Fruit fly (Drosophila melanogaster) whole organism, embryonic: ENCODE data around the gene CG9107.

Source experiments
- Atf6 ChIP-seq: fragments of 200-800 bp; sonication (Bioruptor generic); IDR thresholded peaks from 2 replicates; pipeline ENCODE4 v1.3.6; 2022; ENCODE audit warnings: missing biosample characterization, missing genetic modification characterization
- B-H1 ChIP-seq: fragments of 200-800 bp; sonication (Bioruptor generic); IDR thresholded peaks from 3 replicates; pipeline ENCODE4 v1.3.6; 2022; ENCODE audit warnings: missing biosample characterization, missing genetic modification characterization
- Bdp1 ChIP-seq: fragments of 200-800 bp; sonication (Bioruptor generic); optimal IDR thresholded peaks from 3 replicates; lab custom pipeline; 2016; ENCODE audit warnings: missing biosample characterization, missing genetic modification characterization
- Bteb2 ChIP-seq: fragments of 200-800 bp; sonication (Bioruptor generic); optimal IDR thresholded peaks from 2 replicates; lab custom pipeline; 2016; ENCODE audit warnings: missing biosample characterization, missing genetic modification characterization
- CG1024 ChIP-seq: fragments of 200-800 bp; sonication (Bioruptor generic); IDR thresholded peaks from 2 replicates; pipeline ENCODE4 v1.3.6; 2022; ENCODE audit warnings: missing biosample characterization, missing genetic modification characterization
- CG10267 ChIP-seq: fragments of 200-800 bp; sonication (Bioruptor generic); optimal IDR thresholded peaks from 2 replicates; lab custom pipeline; 2018; ENCODE audit warnings: missing biosample characterization, mild to moderate bottlenecking, missing genetic modification characterization, moderate library complexity
- CG12071 ChIP-seq: fragments of 200-800 bp; sonication (Bioruptor generic); optimal IDR thresholded peaks from 3 replicates; lab custom pipeline; 2018; ENCODE audit warnings: missing biosample characterization, mild to moderate bottlenecking, missing genetic modification characterization
- CG12155 ChIP-seq: fragments of 200-800 bp; sonication (Bioruptor generic); optimal IDR thresholded peaks from 3 replicates; lab custom pipeline; 2016; ENCODE audit warnings: missing biosample characterization, missing genetic modification characterization
- CG14050 ChIP-seq: fragments of 200-800 bp; sonication (Bioruptor generic); IDR thresholded peaks from 3 replicates; pipeline ENCODE4 v1.3.6; 2022; ENCODE audit warnings: missing biosample characterization, missing genetic modification characterization
- CG17359 ChIP-seq: fragments of 200-800 bp; sonication (Bioruptor generic); optimal IDR thresholded peaks from 3 replicates; lab custom pipeline; 2018; ENCODE audit warnings: missing biosample characterization, mild to moderate bottlenecking, missing genetic modification characterization, moderate library complexity
- CG18262 ChIP-seq: fragments of 200-800 bp; optimal IDR thresholded peaks from 3 replicates; lab custom pipeline; 2019; ENCODE audit warnings: missing biosample characterization, mild to moderate bottlenecking, missing genetic modification characterization, moderate library complexity
- CG2120 ChIP-seq: fragments of 200-800 bp; sonication (Bioruptor generic); optimal IDR thresholded peaks from 3 replicates; lab custom pipeline; 2016; ENCODE audit warnings: missing biosample characterization, missing genetic modification characterization
- CG2202 ChIP-seq: fragments of 200-800 bp; sonication (Bioruptor generic); optimal IDR thresholded peaks from 2 replicates; lab custom pipeline; 2018; ENCODE audit warnings: missing biosample characterization, mild to moderate bottlenecking, missing genetic modification characterization
- CG2678 ChIP-seq: fragments of 200-800 bp; sonication (Bioruptor generic); optimal IDR thresholded peaks from 3 replicates; lab custom pipeline; 2019; ENCODE audit warnings: missing biosample characterization, mild to moderate bottlenecking, missing genetic modification characterization, moderate library complexity
- CG3065 ChIP-seq: fragments of 200-800 bp; sonication (Bioruptor generic); optimal IDR thresholded peaks from 2 replicates; lab custom pipeline; 2016; ENCODE audit warnings: missing biosample characterization, missing genetic modification characterization
- CG31365 ChIP-seq: fragments of 200-800 bp; sonication (Bioruptor generic); optimal IDR thresholded peaks from 2 replicates; lab custom pipeline; 2018; ENCODE audit warnings: missing biosample characterization, mild to moderate bottlenecking, missing genetic modification characterization
- CG3163 ChIP-seq: fragments of 200-800 bp; sonication (Bioruptor generic); optimal IDR thresholded peaks from 3 replicates; lab custom pipeline; 2016; ENCODE audit warnings: missing biosample characterization, missing genetic modification characterization
- CG3281 ChIP-seq: fragments of 200-800 bp; sonication (Bioruptor generic); optimal IDR thresholded peaks from 3 replicates; lab custom pipeline; 2017; ENCODE audit warnings: missing biosample characterization, mild to moderate bottlenecking, missing genetic modification characterization
- CG3995 ChIP-seq: fragments of 200-800 bp; sonication (Bioruptor generic); optimal IDR thresholded peaks from 3 replicates; lab custom pipeline; 2016; ENCODE audit warnings: missing biosample characterization, missing genetic modification characterization
- CG4282 ChIP-seq: fragments of 200-800 bp; sonication (Bioruptor generic); optimal IDR thresholded peaks from 2 replicates; lab custom pipeline; 2016; ENCODE audit warnings: missing biosample characterization, missing genetic modification characterization
- CG4617 ChIP-seq: fragments of 200-800 bp; sonication (Bioruptor generic); optimal IDR thresholded peaks from 3 replicates; lab custom pipeline; 2016; ENCODE audit warnings: missing biosample characterization, missing genetic modification characterization, borderline replicate concordance
- CG4820 ChIP-seq: fragments of 200-800 bp; sonication (Bioruptor generic); optimal IDR thresholded peaks from 3 replicates; lab custom pipeline; 2016; ENCODE audit warnings: missing biosample characterization, missing genetic modification characterization
- CG5953 ChIP-seq: fragments of 200-800 bp; sonication (Bioruptor generic); IDR thresholded peaks from 2 replicates; pipeline ENCODE4 v1.3.6; 2022; ENCODE audit warnings: missing biosample characterization, missing genetic modification characterization
- CG6654 ChIP-seq: fragments of 200-800 bp; sonication (Bioruptor generic); optimal IDR thresholded peaks from 2 replicates; lab custom pipeline; 2017; ENCODE audit warnings: missing biosample characterization, mild to moderate bottlenecking, missing genetic modification characterization
- CG7556 ChIP-seq: fragments of 200-800 bp; sonication (Bioruptor generic); optimal IDR thresholded peaks from 2 replicates; lab custom pipeline; 2017; ENCODE audit warnings: missing biosample characterization, mild to moderate bottlenecking, missing genetic modification characterization
- CG8924 ChIP-seq: fragments of 200-800 bp; optimal IDR thresholded peaks from 3 replicates; lab custom pipeline; 2019; ENCODE audit warnings: missing biosample characterization, mild to moderate bottlenecking, missing genetic modification characterization, moderate library complexity
- CG9215 ChIP-seq: fragments of 200-800 bp; sonication (Bioruptor generic); IDR thresholded peaks from 2 replicates; pipeline ENCODE4 v1.3.6; 2022; ENCODE audit warnings: missing biosample characterization, missing genetic modification characterization
- Dek ChIP-seq: fragments of 200-800 bp; sonication (Bioruptor generic); optimal IDR thresholded peaks from 3 replicates; lab custom pipeline; 2019; ENCODE audit warnings: missing biosample characterization, mild to moderate bottlenecking, missing genetic modification characterization, moderate library complexity
- Dip3 ChIP-seq: fragments of 200-800 bp; sonication (Bioruptor generic); optimal IDR thresholded peaks from 3 replicates; lab custom pipeline; 2016; ENCODE audit warnings: missing biosample characterization, missing genetic modification characterization
- Eip74EF ChIP-seq, 2 experiments: fragments of 200-800 bp in 1 of 2; fragments of >200 bp in 1 of 2; sonication (Bioruptor generic) in 1 of 2; optimal IDR thresholded peaks; 2 replicates each; lab custom pipeline; 2017 to 2019; ENCODE audit warnings: missing biosample characterization in 2 of 2, missing genetic modification characterization in 2 of 2, mild to moderate bottlenecking in 1 of 2, moderate library complexity in 1 of 2
- Ets97D ChIP-seq: fragments of 200-800 bp; sonication (Bioruptor generic); optimal IDR thresholded peaks from 3 replicates; lab custom pipeline; 2016; ENCODE audit warnings: missing biosample characterization, missing genetic modification characterization
- Mad ChIP-seq: fragments of 200-800 bp; sonication (Bioruptor generic); optimal IDR thresholded peaks from 2 replicates; lab custom pipeline; 2016; ENCODE audit warnings: missing biosample characterization, missing genetic modification characterization
- Nf-YB ChIP-seq: fragments of 200-800 bp; sonication (Bioruptor generic); optimal IDR thresholded peaks from 3 replicates; lab custom pipeline; 2019; ENCODE audit warnings: missing biosample characterization, mild to moderate bottlenecking, missing genetic modification characterization, moderate library complexity
- Oli ChIP-seq: fragments of 200-800 bp; sonication (Bioruptor generic); optimal IDR thresholded peaks from 2 replicates; lab custom pipeline; 2018; ENCODE audit warnings: missing biosample characterization, mild to moderate bottlenecking, missing genetic modification characterization, moderate library complexity
- Pdp1 ChIP-seq, 2 experiments: fragments of 200-800 bp; sonication (Bioruptor generic); optimal IDR thresholded peaks; 3 replicates each; lab custom pipeline; 2016; ENCODE audit warnings: missing biosample characterization in 2 of 2, missing genetic modification characterization in 2 of 2, mild to moderate bottlenecking in 1 of 2, moderate library complexity in 1 of 2
- crc ChIP-seq: fragments of 200-800 bp; sonication (Bioruptor generic); optimal IDR thresholded peaks from 2 replicates; lab custom pipeline; 2016; ENCODE audit warnings: missing biosample characterization, missing genetic modification characterization
- crp ChIP-seq, 2 experiments: fragments of 200-800 bp; sonication (Bioruptor generic); optimal IDR thresholded peaks; 2 replicates in 1 of 2; 3 replicates in 1 of 2; lab custom pipeline; 2017; ENCODE audit warnings: missing biosample characterization in 2 of 2, missing genetic modification characterization in 2 of 2, mild to moderate bottlenecking in 1 of 2, moderate library complexity in 1 of 2
- dm ChIP-seq: fragments of 200-800 bp; sonication (Bioruptor generic); optimal IDR thresholded peaks from 3 replicates; lab custom pipeline; 2016; ENCODE audit warnings: missing biosample characterization, missing genetic modification characterization
- dpn ChIP-seq, 2 experiments: fragments of 200-800 bp; sonication (Bioruptor generic); optimal IDR thresholded peaks; 3 replicates each; lab custom pipeline; 2016; ENCODE audit warnings: missing biosample characterization in 2 of 2, missing genetic modification characterization in 2 of 2
- emc ChIP-seq: fragments of 200-800 bp; sonication (Bioruptor generic); optimal IDR thresholded peaks from 2 replicates; lab custom pipeline; 2016; ENCODE audit warnings: missing biosample characterization, missing genetic modification characterization
- eve ChIP-seq, 2 experiments: fragments of >200 bp; optimal IDR thresholded peaks; 2 replicates each; lab custom pipeline; 2017; ENCODE audit warnings: missing biosample characterization in 2 of 2, missing genetic modification characterization in 2 of 2
- gsb-n ChIP-seq: fragments of 200-800 bp; sonication (Bioruptor generic); optimal IDR thresholded peaks from 3 replicates; lab custom pipeline; 2018; ENCODE audit warnings: missing biosample characterization, mild to moderate bottlenecking, missing genetic modification characterization
- her ChIP-seq: fragments of 200-800 bp; sonication (Bioruptor generic); optimal IDR thresholded peaks from 2 replicates; lab custom pipeline; 2016; ENCODE audit warnings: missing biosample characterization, missing genetic modification characterization
- insv ChIP-seq, 2 experiments: fragments of 200-800 bp; sonication (Bioruptor generic); optimal IDR thresholded peaks; 3 replicates each; lab custom pipeline; 2016 to 2018; ENCODE audit warnings: missing biosample characterization in 2 of 2, missing genetic modification characterization in 2 of 2
- pb ChIP-seq: fragments of 200-800 bp; sonication (Bioruptor generic); optimal IDR thresholded peaks from 3 replicates; lab custom pipeline; 2016; ENCODE audit warnings: missing biosample characterization, missing genetic modification characterization
- shn ChIP-seq: fragments of 200-800 bp; sonication (Bioruptor generic); optimal IDR thresholded peaks from 3 replicates; lab custom pipeline; 2016; ENCODE audit warnings: missing biosample characterization, missing genetic modification characterization
- sima ChIP-seq: fragments of 200-800 bp; sonication (Bioruptor generic); optimal IDR thresholded peaks from 2 replicates; lab custom pipeline; 2016; ENCODE audit warnings: missing biosample characterization, missing genetic modification characterization
- slbo ChIP-seq: fragments of 200-800 bp; sonication (Bioruptor generic); IDR thresholded peaks from 2 replicates; pipeline ENCODE4 v1.3.6; 2022; ENCODE audit warnings: missing biosample characterization, missing genetic modification characterization
- toy ChIP-seq: fragments of 200-800 bp; sonication (Bioruptor generic); IDR thresholded peaks from 2 replicates; pipeline ENCODE4 v1.3.6; 2022; ENCODE audit warnings: missing biosample characterization, missing genetic modification characterization
- zen ChIP-seq: fragments of 200-800 bp; sonication (Bioruptor generic); optimal IDR thresholded peaks from 3 replicates; lab custom pipeline; 2018; ENCODE audit warnings: missing biosample characterization, mild to moderate bottlenecking, missing genetic modification characterization, moderate library complexity
- zen2 ChIP-seq: fragments of 200-800 bp; sonication (Bioruptor generic); IDR thresholded peaks from 3 replicates; pipeline ENCODE4 v1.3.6; 2022; ENCODE audit warnings: missing biosample characterization, missing genetic modification characterization; ENCODE audit not compliant: partially characterized antibody

The CG9107 gene

dm6 chr2L:5986094-5986493 lies 38.2 kb downstream of the CG9107 start, which contains the start of gene ifc (continued):
- TF ChIP-seq toy (GFP tag; lab: Robert Waterston, UW) (no peak), Bteb2 (GFP tag; lab: Kevin White, UChicago) (peak; percentile 47), CG10267 (tag; lab: Kevin White, UChicago) (peak; percentile 77), eve (GFP tag; optimal IDR thresholded peaks at IDR 0.05; lab: Kevin White, UChicago) (no peak), CG17359 (peak; percentile 41), emc (GFP tag; lab: Kevin White, UChicago) (no peak), CG2120 (peak; percentile 80), Oli (tag; lab: Kevin White, UChicago) (peak; percentile 23), CG14050 (no peak), CG18262 (tag; lab: Kevin White, UChicago) (peak; percentile 50), crp (GFP tag; optimal IDR thresholded peaks at IDR 0.05; lab: Kevin White, UChicago) (peak in 1 of 2 experiments; percentile 55), CG4820 (peak; percentile 33), CG9215 (GFP tag; lab: Robert Waterston, UW) (no peak), CG31365 (tag; lab: Kevin White, UChicago) (peak; percentile 13), CG2678 (peak; percentile 64), Dek (peak; percentile 63), slbo (GFP tag; lab: Robert Waterston, UW) (no peak), dm (GFP tag; lab: Kevin White, UChicago) (peak; percentile 70), gsb-n (tag; lab: Kevin White, UChicago) (peak; percentile 15), CG5953 (GFP tag; lab: Robert Waterston, UW) (no peak), CG8924 (peak; percentile 61), CG12071 (GFP tag; lab: Kevin White, UChicago) (no peak), Mad (GFP tag; lab: Kevin White, UChicago) (peak; percentile 51), insv (GFP tag; optimal IDR thresholded peaks at IDR 0.05; lab: Kevin White, UChicago) (peak in 1 of 2 experiments; percentile 44), CG2202 (tag; lab: Kevin White, UChicago) (no peak), CG6654 (no peak), pb (GFP tag; lab: Kevin White, UChicago) (peak; percentile 9), her (peak; percentile 71), Atf6 (no peak), CG3995 (GFP tag; lab: Kevin White, UChicago) (peak; percentile 17), CG3065 (GFP tag; lab: Kevin White, UChicago) (no peak), CG4617 (GFP tag; lab: Kevin White, UChicago) (peak; percentile 61), sima (no peak), Pdp1 (GFP tag; optimal IDR thresholded peaks at IDR 0.05; lab: Kevin White, UChicago) (peak; percentile 68 to 72), Nf-YB (peak; percentile 19), dpn (GFP tag; optimal IDR thresholded peaks at IDR 0.05; lab: Kevin White, UChicago) (peak; percentile 67 to 75), Eip74EF (GFP tag; optimal IDR thresholded peaks at IDR 0.05; lab: Kevin White, UChicago) (peak in 1 of 2 experiments; percentile 53), zen2 (GFP tag; lab: Robert Waterston, UW) (no peak), CG3163 (GFP tag; lab: Kevin White, UChicago) (peak; percentile 51), zen (tag; lab: Kevin White, UChicago) (peak; percentile 22), CG1024 (GFP tag; lab: Robert Waterston, UW) (no peak), crc (peak; percentile 1), Dip3 (GFP tag; lab: Kevin White, UChicago) (peak; percentile 51), CG4282 (GFP tag; lab: Kevin White, UChicago) (peak; percentile 36), CG7556 (GFP tag; lab: Kevin White, UChicago) (no peak), shn (peak; percentile 74), CG12155 (peak; percentile 37), Ets97D (GFP tag; lab: Kevin White, UChicago) (peak; percentile 91), B-H1 (GFP tag; lab: Robert Waterston, UW) (no peak), Bdp1 (GFP tag; lab: Kevin White, UChicago) (peak; percentile 39), CG3281 (GFP tag; lab: Kevin White, UChicago) (peak; percentile 50)
